Worm (Caenorhabditis elegans) whole organism, L2 larva: ENCODE results near the gene C25A6.1.

Experiments
- F13H6.1 ChIP-seq: sonication (generic microtip); optimal IDR thresholded peaks from 2 replicates; lab custom pipeline; 2016; ENCODE audit warnings: missing genetic modification characterization, missing compliant biosample characterization
- nhr-11 ChIP-seq: fragments of 150-350 bp; optimal IDR thresholded peaks from 2 replicates; lab custom pipeline; 2014; ENCODE audit warnings: missing biosample characterization, missing genetic modification characterization
- nhr-237 ChIP-seq: fragments of 150-350 bp; optimal IDR thresholded peaks from 2 replicates; lab custom pipeline; 2014; ENCODE audit warnings: missing biosample characterization, missing genetic modification characterization
- nhr-25 ChIP-seq: fragments of 150-350 bp; sonication (generic microtip); optimal IDR thresholded peaks from 3 replicates; lab custom pipeline; 2014; ENCODE audit warnings: missing biosample characterization, missing genetic modification characterization
- ztf-11 ChIP-seq: sonication (generic microtip); optimal IDR thresholded peaks from 2 replicates; lab custom pipeline; 2017; ENCODE audit warnings: missing biosample characterization, missing genetic modification characterization

- TF ChIP-seq nhr-11 (no peak), nhr-237 (tag; lab: Kevin White, UChicago) (no peak), ztf-11 (no peak), F13H6.1 (tag; lab: Kevin White, UChicago) (no peak), nhr-25 (tag; lab: Kevin White, UChicago) (no peak)
Observed at ce11 chrV:5364863-5365262, 43.5 kb upstream of the C25A6.1 start, which contains the start of gene T09D3.8.
